Fruit fly (Drosophila melanogaster): ENCODE measurements around the gene CG33298.
A peak's percentile ranks its signal among the peaks of the same experiment; 100 is the strongest.

CG33298 gene

DNA sequence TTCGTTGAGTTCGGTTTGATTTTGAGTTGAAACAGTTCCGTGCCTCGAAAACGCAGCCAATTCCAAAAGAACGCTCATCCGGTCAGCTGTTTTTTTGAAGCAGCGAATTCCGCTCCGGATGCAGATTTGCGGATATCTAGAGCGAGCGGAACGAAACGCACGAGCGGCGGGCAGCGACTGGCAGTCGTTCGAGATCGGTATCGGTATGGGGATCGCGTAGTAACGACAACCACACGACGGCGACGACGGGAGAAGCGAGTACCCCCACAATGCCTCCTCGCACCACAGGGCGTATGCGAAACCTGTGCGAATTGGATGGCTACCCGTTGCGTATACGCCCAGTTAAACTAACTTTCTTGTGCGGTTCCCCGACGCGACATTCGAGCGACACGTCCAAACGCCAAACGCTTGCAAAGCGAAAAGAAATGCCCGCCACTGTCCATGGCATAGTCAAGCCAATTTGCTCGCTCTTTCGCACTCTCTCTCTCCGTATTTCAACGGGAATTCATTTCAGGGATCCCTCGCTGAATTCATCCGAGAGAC is 64.8 kb downstream of the CG33298 start:
- TF ChIP-seq pan (optimal IDR thresholded peaks at IDR 0.05) (no peak), foxo (GFP tag; optimal IDR thresholded peaks at IDR 0.05) (no peak), HLH106 (tag; optimal IDR thresholded peaks at IDR 0.05) (no peak), GATAd (GFP tag; optimal IDR thresholded peaks at IDR 0.05) (no peak), psq (GFP tag; optimal IDR thresholded peaks at IDR 0.05) (no peak), jim (GFP tag; optimal IDR thresholded peaks at IDR 0.05) (no peak), CG9705 (GFP tag; optimal IDR thresholded peaks at IDR 0.05) (no peak), tai (GFP tag; optimal IDR thresholded peaks at IDR 0.05) (no peak), br (GFP tag; optimal IDR thresholded peaks at IDR 0.05) (no peak)

DNA sequence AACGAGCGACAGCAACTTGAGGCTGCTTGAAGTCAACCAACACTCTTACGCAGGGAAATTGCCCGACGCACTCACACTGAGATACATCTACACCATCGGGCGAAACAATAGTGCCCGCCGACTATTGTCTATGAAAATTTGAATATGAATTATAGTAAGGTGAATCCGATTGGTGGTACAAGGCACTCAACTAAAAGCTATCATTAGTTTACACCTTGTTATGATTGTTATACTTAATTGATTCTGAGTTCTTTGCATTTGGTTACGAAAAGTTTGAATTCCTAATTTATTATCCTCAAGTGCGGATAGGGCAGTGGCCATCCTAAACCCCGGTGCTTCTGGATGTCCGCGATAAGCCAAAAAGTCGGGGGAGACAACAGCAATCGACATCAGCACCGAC is 67.4 kb downstream of the CG33298 start:
- TF ChIP-seq CrebA (GFP tag; optimal IDR thresholded peaks at IDR 0.05; ENCODE audit: borderline replicate concordance) (no peak), fru (GFP tag; optimal IDR thresholded peaks at IDR 0.05) (no peak), jim (GFP tag; optimal IDR thresholded peaks at IDR 0.05) (no peak), dmrt93B (GFP tag; optimal IDR thresholded peaks at IDR 0.05) (no peak), dl (GFP tag; optimal IDR thresholded peaks at IDR 0.05; ENCODE audit: insufficient read depth in 1 of 2, partially characterized antibody in 2 of 2) (no peak), lola (GFP tag; optimal IDR thresholded peaks at IDR 0.05) (no peak), dsf (GFP tag; optimal IDR thresholded peaks at IDR 0.05; ENCODE audit: borderline replicate concordance) (no peak)

- TF ChIP-seq CG9705 (GFP tag; optimal IDR thresholded peaks at IDR 0.05) = no peak
- peak; percentile 8 for TF ChIP-seq sv (GFP tag; optimal IDR thresholded peaks at IDR 0.05)
- peak; percentile 31 for TF ChIP-seq rgr (GFP tag; optimal IDR thresholded peaks at IDR 0.05)
- peak; percentile 1 for TF ChIP-seq psq (GFP tag; optimal IDR thresholded peaks at IDR 0.05)
- no peak for TF ChIP-seq woc (GFP tag; optimal IDR thresholded peaks at IDR 0.05)
- peak; percentile 19 for TF ChIP-seq ey (GFP tag; optimal IDR thresholded peaks at IDR 0.05)
- peak in 1 of 2 experiments; percentile 43 for TF ChIP-seq foxo (GFP tag; optimal IDR thresholded peaks at IDR 0.05)
- TF ChIP-seq Vsx2 (GFP tag; optimal IDR thresholded peaks at IDR 0.05; ENCODE audit: partially characterized antibody) = no peak
- peak; percentile 40 for TF ChIP-seq h (GFP tag; optimal IDR thresholded peaks at IDR 0.05)
- peak; percentile 48 for TF ChIP-seq HLH106 (tag; optimal IDR thresholded peaks at IDR 0.05)
These were observed 69.3 kb downstream of the CG33298 start for dm6 chr2L:9564527-9564926.

DNA sequence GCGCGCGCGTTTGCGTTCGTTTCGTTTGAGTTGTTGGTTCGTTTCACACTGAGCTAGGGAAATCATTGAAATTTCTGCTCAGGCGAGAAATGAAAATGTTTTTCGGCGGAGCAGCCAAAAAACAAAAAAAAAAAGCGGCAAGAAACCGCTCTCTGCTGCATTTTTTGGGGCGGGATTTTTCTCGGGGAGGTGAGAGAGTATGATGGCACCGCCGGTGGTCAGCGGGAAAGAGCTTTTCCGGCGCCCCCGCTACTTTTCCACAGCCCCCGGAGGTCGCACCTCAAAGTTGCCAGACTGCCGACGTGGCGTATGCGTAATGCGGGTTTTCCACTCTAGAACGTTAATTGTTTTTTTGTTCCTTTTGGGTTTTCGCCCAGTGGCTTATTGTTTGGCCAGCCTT is 70.1 kb downstream of the CG33298 start, which contains the start of gene CG46468:
Gene CG46468 (minus strand): TSS at position 52 of the 400 bp plus-strand sequence.
- TF ChIP-seq lola (GFP tag; optimal IDR thresholded peaks at IDR 0.05) = no peak
- no peak for TF ChIP-seq Abd-B (GFP tag; optimal IDR thresholded peaks at IDR 0.05)
- TF ChIP-seq pan (optimal IDR thresholded peaks at IDR 0.05) = no peak
- TF ChIP-seq woc (GFP tag; optimal IDR thresholded peaks at IDR 0.05) = no peak
- TF ChIP-seq h (GFP tag; optimal IDR thresholded peaks at IDR 0.05) = no peak
- no peak for TF ChIP-seq GATAd (GFP tag; optimal IDR thresholded peaks at IDR 0.05)
- TF ChIP-seq N (GFP tag; optimal IDR thresholded peaks at IDR 0.05) = no peak
- no peak for TF ChIP-seq CG32264 (GFP tag; optimal IDR thresholded peaks at IDR 0.05)
- no peak for TF ChIP-seq Hr78 (GFP tag; optimal IDR thresholded peaks at IDR 0.05)

- no peak for TF ChIP-seq brk (GFP tag; optimal IDR thresholded peaks at IDR 0.05)
- no peak for TF ChIP-seq GATAd (GFP tag; optimal IDR thresholded peaks at IDR 0.05)
- no peak for TF ChIP-seq Dif (GFP tag; optimal IDR thresholded peaks at IDR 0.05; ENCODE audit: partially characterized antibody)
- no peak for TF ChIP-seq Sp1 (GFP tag; optimal IDR thresholded peaks at IDR 0.05)
- TF ChIP-seq Mio (GFP tag; optimal IDR thresholded peaks at IDR 0.05) = no peak
- no peak for TF ChIP-seq CG9705 (GFP tag; optimal IDR thresholded peaks at IDR 0.05)
- TF ChIP-seq ey (GFP tag; optimal IDR thresholded peaks at IDR 0.05) = no peak
- no peak for TF ChIP-seq dl (GFP tag; optimal IDR thresholded peaks at IDR 0.05; ENCODE audit: insufficient read depth in 1 of 2, partially characterized antibody in 2 of 2)
- no peak for TF ChIP-seq N (GFP tag; optimal IDR thresholded peaks at IDR 0.05)
- TF ChIP-seq br (GFP tag; optimal IDR thresholded peaks at IDR 0.05) = no peak
- TF ChIP-seq Hr78 (GFP tag; optimal IDR thresholded peaks at IDR 0.05) = no peak
- no peak for TF ChIP-seq Dfd (GFP tag; optimal IDR thresholded peaks at IDR 0.05)
- TF ChIP-seq dsf (GFP tag; optimal IDR thresholded peaks at IDR 0.05; ENCODE audit: borderline replicate concordance) = no peak
- no peak for TF ChIP-seq h (GFP tag; optimal IDR thresholded peaks at IDR 0.05)
These were observed 71.4 kb downstream of the CG33298 start, which contains the start of gene jp for dm6 chr2L:9566656-9567055. TSS of gene jp (minus strand) at chr2L:9566750.
